Fruit fly (Drosophila melanogaster) whole organism, pupa: ENCODE data around the gene Hacd1.

Experiments used
- CG12605 ChIP-seq: fragments of 200-800 bp; sonication (Bioruptor generic); IDR thresholded peaks from 2 replicates; pipeline ENCODE4 v1.3.6; 2022; ENCODE audit warnings: missing biosample characterization, missing genetic modification characterization
- CG15710 ChIP-seq: fragments of 200-800 bp; sonication (Bioruptor generic); optimal IDR thresholded peaks from 2 replicates; lab custom pipeline; 2018; ENCODE audit warnings: missing biosample characterization, mild to moderate bottlenecking, missing genetic modification characterization, moderate library complexity
- CG8301 ChIP-seq: fragments of 200-800 bp; sonication (Bioruptor generic); optimal IDR thresholded peaks from 2 replicates; lab custom pipeline; 2018; ENCODE audit warnings: missing biosample characterization, mild to moderate bottlenecking, missing genetic modification characterization

dm6 chr2L:11968581-11969272 is 33.3 kb downstream of the Hacd1 start:
- TF ChIP-seq CG15710 (tag; lab: Kevin White, UChicago) = peak; percentile 46
- no peak for TF ChIP-seq CG12605 (GFP tag; lab: Robert Waterston, UW)
- peak; percentile 64 for TF ChIP-seq CG8301 (tag; lab: Kevin White, UChicago)
